Fruit fly (Drosophila melanogaster): ENCODE results near the gene CG12729.

DNA sequence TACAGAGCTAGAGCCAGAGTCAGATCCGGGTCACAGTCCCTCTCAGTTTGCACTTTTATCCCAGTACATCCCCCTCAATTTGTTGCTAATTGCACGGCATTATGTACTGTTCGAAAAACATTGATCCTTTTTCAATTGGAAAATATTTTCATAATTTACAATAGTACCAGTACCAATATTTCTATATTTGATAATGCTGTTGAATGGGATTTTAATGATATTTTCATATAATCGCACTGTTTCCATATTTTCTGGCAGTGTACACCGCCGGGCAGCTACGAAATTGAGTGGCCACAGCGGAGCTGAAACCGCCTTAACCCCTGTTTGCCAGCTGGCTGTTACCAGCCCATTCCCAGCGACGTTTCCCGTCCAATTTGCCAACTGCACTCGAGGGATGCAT lies 44.4 kb upstream of the CG12729 start:
- TF ChIP-seq Fer2 (tag; optimal IDR thresholded peaks at IDR 0.05), result no peak
- TF ChIP-seq al (GFP tag; IDR thresholded peaks at IDR 0.05), result no peak
- no peak for TF ChIP-seq insv (GFP tag; optimal IDR thresholded peaks at IDR 0.05)
- TF ChIP-seq dimm (GFP tag; IDR thresholded peaks at IDR 0.05), result no peak
- no peak for TF ChIP-seq org-1 (GFP tag; optimal IDR thresholded peaks at IDR 0.05)
- no peak for TF ChIP-seq B-H1 (GFP tag; IDR thresholded peaks at IDR 0.05)
- TF ChIP-seq CG7271 (tag; optimal IDR thresholded peaks at IDR 0.05), result no peak
- no peak for TF ChIP-seq Antp (GFP tag; optimal IDR thresholded peaks at IDR 0.05)
